Fruit fly (Drosophila melanogaster): ENCODE data around the gene bowl.

bowl gene

dm6 chr2L:3775767-3776351 lies 4.4 kb downstream of the bowl start (continued):
- TF ChIP-seq HLH4C (GFP tag; IDR thresholded peaks at IDR 0.05; ENCODE audit: partially characterized antibody) = no peak
- no peak for TF ChIP-seq chinmo (GFP tag; IDR thresholded peaks at IDR 0.05; ENCODE audit: partially characterized antibody)
- TF ChIP-seq CG30020 (tag; optimal IDR thresholded peaks at IDR 0.05) = no peak
- TF ChIP-seq bbx (GFP tag; IDR thresholded peaks at IDR 0.05; ENCODE audit: partially characterized antibody) = no peak
- TF ChIP-seq zfh1 (GFP tag; IDR thresholded peaks at IDR 0.05) = peak; percentile 71; the same call in 2 of the 3 replicates
- no peak for TF ChIP-seq MTF-1 (GFP tag; optimal IDR thresholded peaks at IDR 0.05; ENCODE audit: borderline replicate concordance)
- peak; percentile 37; the same call in 1 of the 2 replicates for TF ChIP-seq ap (GFP tag; IDR thresholded peaks at IDR 0.05)
- 0 out of 2 replicates have a peak, but pooled peaks have one; percentile 25 for TF ChIP-seq danr (GFP tag; IDR thresholded peaks at IDR 0.05)
- TF ChIP-seq dm (GFP tag; optimal IDR thresholded peaks at IDR 0.05) = no peak
- peak; percentile 1 for TF ChIP-seq CG3281 (GFP tag; optimal IDR thresholded peaks at IDR 0.05)
- peak; percentile 40 for TF ChIP-seq CG14667 (GFP tag; IDR thresholded peaks at IDR 0.05)
- peak; percentile 35 for TF ChIP-seq pnt (GFP tag; optimal IDR thresholded peaks at IDR 0.05)
- peak; percentile 71 for TF ChIP-seq CG2712 (tag; optimal IDR thresholded peaks at IDR 0.05)
- TF ChIP-seq tup (GFP tag; optimal IDR thresholded peaks at IDR 0.05) = no peak
- 0 out of 3 replicates have a peak, but pooled peaks have one; percentile 38 for TF ChIP-seq H15 (GFP tag; IDR thresholded peaks at IDR 0.05)
- no peak for TF ChIP-seq Neu2 (GFP tag; optimal IDR thresholded peaks at IDR 0.05; ENCODE audit: borderline replicate concordance)
- TF ChIP-seq al (GFP tag; IDR thresholded peaks at IDR 0.05) = no peak
- no peak for TF ChIP-seq Dbx (GFP tag; IDR thresholded peaks at IDR 0.05)
- TF ChIP-seq CG12219 (GFP tag; optimal IDR thresholded peaks at IDR 0.05) = no peak
- TF ChIP-seq twi (tag; optimal IDR thresholded peaks at IDR 0.05) = peak; percentile 47
- TF ChIP-seq CG31224 (GFP tag; IDR thresholded peaks at IDR 0.05) = no peak
- TF ChIP-seq Myb (GFP tag; optimal IDR thresholded peaks at IDR 0.05) = no peak
- peak; percentile 10 for TF ChIP-seq CG12104 (GFP tag; optimal IDR thresholded peaks at IDR 0.05)
- TF ChIP-seq sens (GFP tag) = peak; percentile 93
- peak; percentile 55; the same call in 1 of the 2 replicates for TF ChIP-seq CG10959 (GFP tag; IDR thresholded peaks at IDR 0.05)
- peak; percentile 33 for TF ChIP-seq CG7786 (GFP tag; optimal IDR thresholded peaks at IDR 0.05)
- no peak for TF ChIP-seq Aef1 (GFP tag; IDR thresholded peaks at IDR 0.05)
- no peak for TF ChIP-seq sim (GFP tag; IDR thresholded peaks at IDR 0.05)
- TF ChIP-seq CG4404 (GFP tag; IDR thresholded peaks at IDR 0.05) = peak; percentile 82
- TF ChIP-seq sr (GFP tag; IDR thresholded peaks at IDR 0.05) = no peak
- TF ChIP-seq bowl (GFP tag; IDR thresholded peaks at IDR 0.05) = peak; percentile 60; the same call in 1 of the 2 replicates
- TF ChIP-seq mam (GFP tag; optimal IDR thresholded peaks at IDR 0.05) = peak; percentile 4
- TF ChIP-seq CG15696 (tag; optimal IDR thresholded peaks at IDR 0.05) = peak; percentile 54
- TF ChIP-seq wor (GFP tag; IDR thresholded peaks at IDR 0.05) = peak; percentile 21; the same call in 1 of the 2 replicates
- TF ChIP-seq yki (optimal IDR thresholded peaks at IDR 0.05) = no peak
- TF ChIP-seq CG16863 (GFP tag; optimal IDR thresholded peaks at IDR 0.05) = peak; percentile 52
- peak; percentile 25 for TF ChIP-seq bcd (GFP tag; optimal IDR thresholded peaks at IDR 0.05)
- peak; percentile 59 for TF ChIP-seq lmd (GFP tag; IDR thresholded peaks at IDR 0.05)
- no peak for TF ChIP-seq crol (GFP tag; IDR thresholded peaks at IDR 0.05)
- no peak for TF ChIP-seq Nf-YA (GFP tag; IDR thresholded peaks at IDR 0.05)
- no peak for TF ChIP-seq ERR (GFP tag; optimal IDR thresholded peaks at IDR 0.05)
- TF ChIP-seq ab (GFP tag; optimal IDR thresholded peaks at IDR 0.05) = peak; percentile 7
- no peak for TF ChIP-seq Hmx (GFP tag; optimal IDR thresholded peaks at IDR 0.05)
- no peak for TF ChIP-seq fd102C (GFP tag; optimal IDR thresholded peaks at IDR 0.05)
- TF ChIP-seq jumu (GFP tag; optimal IDR thresholded peaks at IDR 0.05) = peak; percentile 38
- no peak for TF ChIP-seq Rx (GFP tag; IDR thresholded peaks at IDR 0.05)
- no peak for TF ChIP-seq lov (optimal IDR thresholded peaks at IDR 0.05)
- TF ChIP-seq lov (GFP tag; IDR thresholded peaks at IDR 0.05) = no peak
- 0 out of 2 replicates have a peak, but pooled peaks have one; percentile 40 for TF ChIP-seq CG32767 (GFP tag; IDR thresholded peaks at IDR 0.05)
- peak; percentile 41 for TF ChIP-seq CoRest (tag; optimal IDR thresholded peaks at IDR 0.05)
- TF ChIP-seq phol (tag; optimal IDR thresholded peaks at IDR 0.05) = peak; percentile 69
- no peak for TF ChIP-seq CG8359 (GFP tag; optimal IDR thresholded peaks at IDR 0.05; ENCODE audit: borderline replicate concordance)

Data from whole organism, embryonic.